Fruit fly (Drosophila melanogaster) whole organism, embryonic: Measurements from ENCODE around the gene Kr-h2.

ENCODE experiments used
- CG3847 ChIP-seq: fragments of 200-800 bp; sonication (Bioruptor generic); IDR thresholded peaks from 2 replicates; pipeline ENCODE4 v1.3.6; 2022; ENCODE audit warnings: missing biosample characterization, missing genetic modification characterization
- CG4282 ChIP-seq: fragments of 200-800 bp; sonication (Bioruptor generic); optimal IDR thresholded peaks from 2 replicates; lab custom pipeline; 2016; ENCODE audit warnings: missing biosample characterization, missing genetic modification characterization
- Dfd ChIP-seq, 2 experiments: fragments of >200 bp; optimal IDR thresholded peaks; 2 replicates each; lab custom pipeline; 2017; ENCODE audit warnings: missing biosample characterization in 2 of 2, missing genetic modification characterization in 2 of 2
- Dip2 ChIP-seq: fragments of 200-800 bp; sonication (Bioruptor generic); IDR thresholded peaks from 2 replicates; pipeline ENCODE4 v1.3.6; 2022; ENCODE audit warnings: missing biosample characterization, missing genetic modification characterization
- Fer1 ChIP-seq: fragments of 200-800 bp; sonication (Bioruptor generic); optimal IDR thresholded peaks from 2 replicates; lab custom pipeline; 2017; ENCODE audit warnings: missing biosample characterization, mild to moderate bottlenecking, missing genetic modification characterization
- seq ChIP-seq: fragments of 200-800 bp; sonication (Bioruptor generic); IDR thresholded peaks from 2 replicates; pipeline ENCODE4 v1.3.6; 2022; ENCODE audit warnings: missing biosample characterization, missing genetic modification characterization
- tll ChIP-seq, 2 experiments: fragments of 200-800 bp in 1 of 2; fragments of >200 bp in 1 of 2; sonication (Bioruptor generic) in 1 of 2; optimal IDR thresholded peaks; 2 replicates each; lab custom pipeline; 2017 to 2019; ENCODE audit warnings: missing biosample characterization in 2 of 2, missing genetic modification characterization in 2 of 2, mild to moderate bottlenecking in 1 of 2, moderate library complexity in 1 of 2

DNA sequence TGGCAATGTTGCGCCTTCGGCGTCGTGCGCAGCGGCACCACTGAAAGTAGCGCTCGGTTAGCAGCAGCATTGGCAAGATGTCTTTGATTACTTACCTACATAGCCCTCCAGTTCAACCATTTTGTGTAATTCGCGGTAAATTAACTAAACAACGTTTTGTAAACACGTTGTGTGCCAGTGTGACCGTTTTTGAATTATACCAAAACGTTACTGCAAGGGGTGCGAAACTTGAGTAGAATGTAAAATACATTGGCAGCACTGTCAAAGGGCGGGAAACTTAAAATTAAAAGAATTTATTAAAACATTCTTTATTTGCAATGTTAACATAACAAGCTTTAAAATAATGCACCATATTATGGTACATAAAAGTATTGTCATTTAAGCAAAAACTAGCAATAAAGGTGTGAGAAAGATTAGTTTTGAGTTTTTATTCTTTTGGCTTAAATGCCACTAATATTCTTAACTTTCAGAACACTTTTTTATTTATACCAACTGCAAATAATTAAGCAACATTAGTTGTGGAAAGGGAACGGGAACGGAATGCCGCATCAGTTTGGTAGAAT is 46.4 kb upstream of the Kr-h2 start, which contains the start of gene CG9107:
- TF ChIP-seq seq = no peak
- no peak for TF ChIP-seq Dfd (GFP tag; optimal IDR thresholded peaks at IDR 0.05; lab: Kevin White, UChicago)
- no peak for TF ChIP-seq CG4282 (GFP tag; lab: Kevin White, UChicago)
- no peak for TF ChIP-seq Fer1 (GFP tag; lab: Kevin White, UChicago)
- no peak for TF ChIP-seq Dip2 (GFP tag; lab: Robert Waterston, UW)
- peak; percentile 24; the same call in 1 of the 2 replicates for TF ChIP-seq CG3847 (GFP tag; lab: Robert Waterston, UW)
- no peak for TF ChIP-seq tll (GFP tag; optimal IDR thresholded peaks at IDR 0.05; lab: Kevin White, UChicago)
